Worm (Caenorhabditis elegans): ENCODE measurements around the gene T28C12.2.
A peak's percentile ranks its signal among the peaks of the same experiment; 100 is the strongest.

Gene T28C12.2

ce11 chrV:6317928-6318327 lies 11.1 kb upstream of the T28C12.2 start:
- TF ChIP-seq tbx-8 (GFP tag; optimal IDR thresholded peaks at IDR 0.05) (no peak), mls-2 (tag; optimal IDR thresholded peaks at IDR 0.05) (no peak), ceh-83 (GFP tag; optimal IDR thresholded peaks at IDR 0.05) (no peak)

- TF ChIP-seq mab-5 (tag; optimal IDR thresholded peaks at IDR 0.05) (no peak), lin-32 (GFP tag; optimal IDR thresholded peaks at IDR 0.05) (no peak), tbx-8 (GFP tag; optimal IDR thresholded peaks at IDR 0.05) (no peak), unc-62 (GFP tag; optimal IDR thresholded peaks at IDR 0.05) (no peak), elt-3 (tag; optimal IDR thresholded peaks at IDR 0.05) (no peak)
Observed at ce11 chrV:6319358-6319757, 9.6 kb upstream of the T28C12.2 start.

ce11 chrV:6321280-6321679 lies 7.7 kb upstream of the T28C12.2 start:
- TF ChIP-seq blmp-1 (tag; optimal IDR thresholded peaks at IDR 0.05) (no peak), elt-3 (tag; optimal IDR thresholded peaks at IDR 0.05) (no peak), lin-13 (tag; optimal IDR thresholded peaks at IDR 0.05) (no peak), lin-32 (GFP tag; optimal IDR thresholded peaks at IDR 0.05) (no peak), snpc-4 (tag; optimal IDR thresholded peaks at IDR 0.05) (no peak), unc-39 (tag; optimal IDR thresholded peaks at IDR 0.05) (no peak), ceh-39 (tag; optimal IDR thresholded peaks at IDR 0.05) (no peak), flh-1 (GFP tag; optimal IDR thresholded peaks at IDR 0.05) (no peak), nhr-12 (tag; optimal IDR thresholded peaks at IDR 0.05) (no peak), sem-2 (GFP tag; optimal IDR thresholded peaks at IDR 0.05) (no peak), nhr-28 (tag; optimal IDR thresholded peaks at IDR 0.05) (no peak), mep-1 (tag; optimal IDR thresholded peaks at IDR 0.05) (no peak), nhr-237 (tag; optimal IDR thresholded peaks at IDR 0.05) (no peak), pha-4 (tag; optimal IDR thresholded peaks at IDR 0.05) (no peak)

- TF ChIP-seq nhr-237 (tag; optimal IDR thresholded peaks at IDR 0.05) (no peak), flh-1 (GFP tag; optimal IDR thresholded peaks at IDR 0.05) (no peak), elt-3 (tag; optimal IDR thresholded peaks at IDR 0.05) (no peak), sptf-1 (tag; optimal IDR thresholded peaks at IDR 0.05) (no peak), nhr-2 (tag; optimal IDR thresholded peaks at IDR 0.05) (no peak), bed-3 (GFP tag; optimal IDR thresholded peaks at IDR 0.05) (no peak), nhr-28 (tag; optimal IDR thresholded peaks at IDR 0.05) (no peak), ztf-11 (tag; optimal IDR thresholded peaks at IDR 0.05) (no peak), nhr-76 (tag; optimal IDR thresholded peaks at IDR 0.05) (no peak), blmp-1 (tag; optimal IDR thresholded peaks at IDR 0.05) (no peak), cnd-1 (tag; optimal IDR thresholded peaks at IDR 0.05) (no peak), ceh-43 (GFP tag; optimal IDR thresholded peaks at IDR 0.05) (no peak), unc-62 (GFP tag; optimal IDR thresholded peaks at IDR 0.05) (no peak), elt-1 (tag; optimal IDR thresholded peaks at IDR 0.05; ENCODE audit: borderline replicate concordance, insufficient read depth) (no peak), unc-120 (tag; optimal IDR thresholded peaks at IDR 0.05; ENCODE audit: poor library complexity, severe bottlenecking) (no peak), lin-13 (tag; optimal IDR thresholded peaks at IDR 0.05) (no peak)
Observed at ce11 chrV:6321733-6322198, 7.2 kb upstream of the T28C12.2 start, which contains the start of gene T28C12.15. TSS of gene T28C12.15 (minus strand) at chrV:6321783.

- TF ChIP-seq ztf-11 (tag; optimal IDR thresholded peaks at IDR 0.05) (no peak), elt-1 (tag; optimal IDR thresholded peaks at IDR 0.05; ENCODE audit: borderline replicate concordance, insufficient read depth) (peak; percentile 29)
Observed at ce11 chrV:6322749-6323367, 6.1 kb upstream of the T28C12.2 start.

- TF ChIP-seq sptf-1 (tag; optimal IDR thresholded peaks at IDR 0.05) (no peak), lin-13 (tag; optimal IDR thresholded peaks at IDR 0.05) (no peak), tbx-8 (GFP tag; optimal IDR thresholded peaks at IDR 0.05) (no peak), elt-3 (tag; optimal IDR thresholded peaks at IDR 0.05) (no peak), pha-4 (tag; optimal IDR thresholded peaks at IDR 0.05) (no peak), nhr-2 (tag; optimal IDR thresholded peaks at IDR 0.05) (no peak), M03D4.4 (tag; optimal IDR thresholded peaks at IDR 0.05) (no peak), hlh-1 (tag; optimal IDR thresholded peaks at IDR 0.05) (no peak), nhr-12 (tag; optimal IDR thresholded peaks at IDR 0.05) (no peak), snpc-4 (tag; optimal IDR thresholded peaks at IDR 0.05) (no peak), unc-39 (tag; optimal IDR thresholded peaks at IDR 0.05) (no peak), lsy-2 (tag; optimal IDR thresholded peaks at IDR 0.05) (no peak), elt-1 (tag; optimal IDR thresholded peaks at IDR 0.05; ENCODE audit: borderline replicate concordance, insufficient read depth) (no peak), drap-1 (GFP tag; optimal IDR thresholded peaks at IDR 0.05) (no peak), mep-1 (tag; optimal IDR thresholded peaks at IDR 0.05) (no peak), flh-1 (GFP tag; optimal IDR thresholded peaks at IDR 0.05) (no peak), nhr-76 (tag; optimal IDR thresholded peaks at IDR 0.05) (no peak), unc-120 (tag; optimal IDR thresholded peaks at IDR 0.05; ENCODE audit: poor library complexity, severe bottlenecking) (no peak)
Observed at ce11 chrV:6323602-6324001, 5.4 kb upstream of the T28C12.2 start.
